Worm (Caenorhabditis elegans) whole organism, late embryonic: ENCODE results near the gene M28.10.

ENCODE experiments used
- K02D7.2 ChIP-seq: sonication (generic microtip); optimal IDR thresholded peaks from 2 replicates; lab custom pipeline; 2017; ENCODE audit warnings: mild to moderate bottlenecking, missing genetic modification characterization, missing compliant biosample characterization
- K09A11.1 ChIP-seq: sonication (generic microtip); optimal IDR thresholded peaks from 2 replicates; lab custom pipeline; 2017; ENCODE audit warnings: antibody characterized with exemption, mild to moderate bottlenecking, missing genetic modification characterization, missing compliant biosample characterization; ENCODE audit not compliant: insufficient read depth
- Y22D7AL.16 ChIP-seq: sonication (generic microtip); optimal IDR thresholded peaks from 2 replicates; lab custom pipeline; 2016; ENCODE audit warnings: missing genetic modification characterization, missing compliant biosample characterization
- ahr-1 ChIP-seq: sonication (generic microtip); optimal IDR thresholded peaks from 2 replicates; lab custom pipeline; 2016; ENCODE audit warnings: missing genetic modification characterization, missing compliant biosample characterization
- ceh-18 ChIP-seq: sonication (generic microtip); optimal IDR thresholded peaks from 2 replicates; lab custom pipeline; 2016; ENCODE audit warnings: missing genetic modification characterization, missing compliant biosample characterization
- ceh-19 ChIP-seq: fragments of 200-800 bp; sonication (Bioruptor generic); optimal IDR thresholded peaks from 2 replicates; lab custom pipeline; 2018; ENCODE audit warnings: mild to moderate bottlenecking, missing genetic modification characterization, missing compliant biosample characterization
- ceh-2 ChIP-seq: sonication (generic microtip); optimal IDR thresholded peaks from 2 replicates; lab custom pipeline; 2016; ENCODE audit warnings: missing genotype, missing genetic modification characterization, missing compliant biosample characterization
- ceh-22 ChIP-seq: sonication (generic microtip); optimal IDR thresholded peaks from 2 replicates; lab custom pipeline; 2017; ENCODE audit warnings: missing biosample characterization, missing genetic modification characterization
- ceh-24 ChIP-seq: sonication (generic microtip); optimal IDR thresholded peaks from 2 replicates; lab custom pipeline; 2016; ENCODE audit warnings: mild to moderate bottlenecking, missing genetic modification characterization, missing compliant biosample characterization
- dmd-4 ChIP-seq: sonication (generic microtip); optimal IDR thresholded peaks from 2 replicates; lab custom pipeline; 2016; ENCODE audit warnings: borderline replicate concordance, missing genetic modification characterization, missing compliant biosample characterization
- dve-1 ChIP-seq: sonication (generic microtip); optimal IDR thresholded peaks from 2 replicates; lab custom pipeline; 2017; ENCODE audit warnings: antibody characterized with exemption, mild to moderate bottlenecking, missing genetic modification characterization, missing compliant biosample characterization
- elt-4 ChIP-seq: sonication (generic microtip); optimal IDR thresholded peaks from 2 replicates; lab custom pipeline; 2016; ENCODE audit warnings: missing genetic modification characterization, missing compliant biosample characterization
- ets-4 ChIP-seq: sonication (generic microtip); optimal IDR thresholded peaks from 2 replicates; lab custom pipeline; 2016; ENCODE audit warnings: missing genetic modification characterization, missing compliant biosample characterization
- eyg-1 ChIP-seq: sonication (generic microtip); optimal IDR thresholded peaks from 2 replicates; lab custom pipeline; 2016; ENCODE audit warnings: missing genotype, missing genetic modification characterization, missing compliant biosample characterization
- fax-1 ChIP-seq: sonication (generic microtip); optimal IDR thresholded peaks from 2 replicates; lab custom pipeline; 2016; ENCODE audit warnings: missing genotype, missing genetic modification characterization, missing compliant biosample characterization
- fkh-6 ChIP-seq: sonication (generic microtip); optimal IDR thresholded peaks from 2 replicates; lab custom pipeline; 2016; ENCODE audit warnings: missing genetic modification characterization, missing compliant biosample characterization
- gmeb-2 ChIP-seq: sonication (generic microtip); optimal IDR thresholded peaks from 2 replicates; lab custom pipeline; 2016; ENCODE audit warnings: missing genetic modification characterization, inconsistent platforms, missing compliant biosample characterization
- hlh-13 ChIP-seq: fragments of 200-800 bp; sonication (Bioruptor generic); optimal IDR thresholded peaks from 2 replicates; lab custom pipeline; 2018; ENCODE audit warnings: mild to moderate bottlenecking, missing genetic modification characterization, missing compliant biosample characterization
- hlh-15 ChIP-seq: sonication (generic microtip); optimal IDR thresholded peaks from 2 replicates; lab custom pipeline; 2016; ENCODE audit warnings: missing genetic modification characterization, missing compliant biosample characterization
- hlh-6 ChIP-seq: sonication (generic microtip); optimal IDR thresholded peaks from 2 replicates; lab custom pipeline; 2016; ENCODE audit warnings: missing genotype, missing genetic modification characterization, missing compliant biosample characterization
- lim-6 ChIP-seq: sonication (generic microtip); optimal IDR thresholded peaks from 2 replicates; lab custom pipeline; 2016; ENCODE audit warnings: missing genetic modification characterization, missing compliant biosample characterization
- lin-11 ChIP-seq: fragments of 200-800 bp; sonication (Bioruptor generic); optimal IDR thresholded peaks from 2 replicates; lab custom pipeline; 2018; ENCODE audit warnings: mild to moderate bottlenecking, missing genetic modification characterization, missing compliant biosample characterization
- madf-2 ChIP-seq: sonication (generic microtip); optimal IDR thresholded peaks from 2 replicates; lab custom pipeline; 2017; ENCODE audit warnings: missing genetic modification characterization, missing compliant biosample characterization
- mec-3 ChIP-seq: sonication (generic microtip); optimal IDR thresholded peaks from 2 replicates; lab custom pipeline; 2016; ENCODE audit warnings: borderline replicate concordance, missing genetic modification characterization, missing compliant biosample characterization
- nfya-1 ChIP-seq: sonication (generic microtip); optimal IDR thresholded peaks from 2 replicates; lab custom pipeline; 2017; ENCODE audit warnings: missing genetic modification characterization, mild to moderate bottlenecking, missing compliant biosample characterization, antibody characterized with exemption, moderate library complexity
- nhr-11 ChIP-seq: fragments of 150-350 bp; optimal IDR thresholded peaks from 2 replicates; lab custom pipeline; 2014; ENCODE audit warnings: missing biosample characterization, missing genetic modification characterization
- nhr-232 ChIP-seq: sonication (generic microtip); optimal IDR thresholded peaks from 2 replicates; lab custom pipeline; 2016; ENCODE audit warnings: missing genetic modification characterization, missing compliant biosample characterization
- npax-4 ChIP-seq: sonication (generic microtip); optimal IDR thresholded peaks from 2 replicates; lab custom pipeline; 2016; ENCODE audit warnings: missing genetic modification characterization, missing compliant biosample characterization
- odd-2 ChIP-seq: sonication (generic microtip); optimal IDR thresholded peaks from 2 replicates; lab custom pipeline; 2017; ENCODE audit warnings: antibody characterized with exemption, mild to moderate bottlenecking, missing genetic modification characterization, missing compliant biosample characterization
- pat-9 ChIP-seq: fragments of 200-800 bp; sonication (Bioruptor generic); optimal IDR thresholded peaks from 2 replicates; lab custom pipeline; 2018; ENCODE audit warnings: mild to moderate bottlenecking, missing genetic modification characterization, moderate library complexity, missing compliant biosample characterization
- pax-1 ChIP-seq: fragments of 150-350 bp; optimal IDR thresholded peaks from 2 replicates; lab custom pipeline; 2014; ENCODE audit warnings: missing biosample characterization, missing genetic modification characterization
- pha-4 ChIP-seq: fragments of 150-350 bp; optimal IDR thresholded peaks from 2 replicates; lab custom pipeline; 2018; ENCODE audit warnings: missing biosample characterization, missing genetic modification reagents, missing genetic modification characterization
- pros-1 ChIP-seq: fragments of 150-350 bp; optimal IDR thresholded peaks from 2 replicates; lab custom pipeline; 2014; ENCODE audit warnings: missing biosample characterization, missing genetic modification reagents, missing genetic modification characterization
- rnt-1 ChIP-seq: sonication (generic microtip); optimal IDR thresholded peaks from 2 replicates; lab custom pipeline; 2016; ENCODE audit warnings: missing genetic modification characterization, missing compliant biosample characterization
- sox-2 ChIP-seq: fragments of 200-800 bp; sonication (Bioruptor generic); IDR thresholded peaks from 2 replicates; pipeline ENCODE4 v1.3.6; 2022; ENCODE audit warnings: missing genetic modification reagents, missing genetic modification characterization, missing compliant biosample characterization
- sox-4 ChIP-seq: sonication (generic microtip); optimal IDR thresholded peaks from 2 replicates; lab custom pipeline; 2017; ENCODE audit warnings: mild to moderate bottlenecking, missing genetic modification characterization, inconsistent platforms, missing compliant biosample characterization
- syd-9 ChIP-seq: sonication (generic microtip); optimal IDR thresholded peaks from 2 replicates; lab custom pipeline; 2016; ENCODE audit warnings: mild to moderate bottlenecking, missing genetic modification characterization, moderate library complexity, missing compliant biosample characterization
- tbx-2 ChIP-seq: sonication (generic microtip); optimal IDR thresholded peaks from 2 replicates; lab custom pipeline; 2016; ENCODE audit warnings: missing genetic modification characterization, missing compliant biosample characterization
- tbx-7 ChIP-seq: sonication (generic microtip); optimal IDR thresholded peaks from 2 replicates; lab custom pipeline; 2016; ENCODE audit warnings: missing genotype, missing genetic modification characterization, missing compliant biosample characterization
- unc-3 ChIP-seq, 2 experiments: fragments of 200-800 bp in 1 of 2; sonication (Bioruptor generic) in 1 of 2; sonication (generic microtip) in 1 of 2; conservative IDR thresholded peaks in 1 of 2; optimal IDR thresholded peaks in 1 of 2; 2 replicates each; pipeline versions ENCODE4 v1.3.6 to Lab custom; 2016 to 2022; ENCODE audit warnings: missing compliant biosample characterization in 2 of 2, missing genetic modification characterization in 2 of 2, missing genetic modification reagents in 1 of 2
- unc-55 ChIP-seq: sonication (generic microtip); optimal IDR thresholded peaks from 2 replicates; lab custom pipeline; 2017; ENCODE audit warnings: missing biosample characterization, missing genetic modification reagents, missing genetic modification characterization

The M28.10 gene

DNA sequence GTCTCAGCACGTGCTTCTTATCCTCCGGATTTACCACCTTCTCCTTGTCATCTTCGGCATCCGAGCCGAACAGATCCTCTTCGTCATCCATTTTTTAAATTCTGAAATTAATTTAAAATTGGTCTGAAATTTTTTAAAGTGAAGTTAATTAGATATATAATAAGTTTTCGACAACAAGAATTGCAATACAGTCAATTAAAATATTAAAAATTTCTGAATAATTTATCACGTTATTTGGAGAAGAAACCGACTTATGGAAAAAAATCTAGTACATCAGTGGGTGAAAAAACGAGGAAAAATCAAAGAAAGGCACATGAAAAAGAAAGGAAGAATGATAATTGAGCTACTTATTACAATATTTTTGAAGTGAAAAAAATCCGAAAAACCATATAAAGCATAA, 41.8 kb upstream of the M28.10 start, which contains the start of gene taf-13:
TSS of gene taf-13 (minus strand) at position 101 of the 400 bp plus-strand sequence.
- TF ChIP-seq lin-11, result no peak
- TF ChIP-seq pros-1, result no peak
- TF ChIP-seq npax-4 (tag; lab: Kevin White, UChicago), result no peak
- TF ChIP-seq tbx-7 (tag; lab: Kevin White, UChicago), result no peak
- no peak for TF ChIP-seq dmd-4 (tag; lab: Kevin White, UChicago)
- TF ChIP-seq elt-4, result no peak
- no peak for TF ChIP-seq nhr-11 (tag; lab: Kevin White, UChicago)
- no peak for TF ChIP-seq ceh-18
- no peak for TF ChIP-seq sox-2
- TF ChIP-seq tbx-2 (tag; lab: Kevin White, UChicago), result no peak
- TF ChIP-seq pax-1 (tag; lab: Kevin White, UChicago), result no peak
- no peak for TF ChIP-seq fkh-6
- no peak for TF ChIP-seq madf-2
- TF ChIP-seq gmeb-2 (tag; lab: Kevin White, UChicago), result no peak
- TF ChIP-seq unc-55, result no peak

DNA sequence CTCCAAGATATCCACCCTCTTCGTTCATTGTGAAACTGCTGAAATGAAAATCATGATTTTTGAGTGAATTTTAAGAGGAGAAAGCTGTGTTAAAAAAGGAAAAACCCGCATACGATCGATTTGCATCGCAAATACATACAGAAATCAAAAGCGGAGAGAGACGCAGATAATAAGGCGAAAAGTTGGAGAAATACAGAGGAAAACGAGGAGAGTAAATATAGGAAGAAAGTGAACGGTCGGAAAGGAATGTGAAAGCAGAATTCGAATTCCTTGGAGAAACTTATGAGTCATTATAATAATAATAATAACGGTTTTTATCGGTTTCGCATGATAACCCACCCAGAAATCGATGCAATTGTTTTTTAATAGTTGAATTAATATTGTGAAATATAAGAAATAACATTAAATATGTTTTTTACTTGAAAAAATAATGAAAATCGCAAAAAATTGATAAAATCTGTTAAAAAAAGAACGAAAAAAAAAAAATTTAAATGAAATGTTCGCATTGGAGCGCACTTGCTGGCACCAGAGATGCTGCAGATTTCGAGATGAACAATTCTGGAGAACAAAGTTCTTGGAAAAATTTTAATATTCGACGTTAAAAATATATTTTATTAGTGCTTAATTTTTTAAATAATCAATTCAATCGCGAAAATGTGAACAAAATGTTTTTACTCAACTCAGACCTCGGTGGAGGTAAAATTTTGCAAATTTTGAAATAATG, 39.9 kb upstream of the M28.10 start, which contains the start of gene ccm-3:
TSS of gene ccm-3 (minus strand) at position 38 of the 724 bp plus-strand sequence.
- no peak for TF ChIP-seq gmeb-2 (tag; lab: Kevin White, UChicago)
- TF ChIP-seq elt-4, result no peak
- TF ChIP-seq nfya-1 (tag; lab: Kevin White, UChicago), result peak; percentile 21
- TF ChIP-seq K02D7.2 (tag; lab: Kevin White, UChicago), result no peak
- no peak for TF ChIP-seq ceh-24 (tag; lab: Kevin White, UChicago)
- TF ChIP-seq lim-6 (tag; lab: Kevin White, UChicago), result no peak
- TF ChIP-seq, all 69 proteins: peak for 1

DNA sequence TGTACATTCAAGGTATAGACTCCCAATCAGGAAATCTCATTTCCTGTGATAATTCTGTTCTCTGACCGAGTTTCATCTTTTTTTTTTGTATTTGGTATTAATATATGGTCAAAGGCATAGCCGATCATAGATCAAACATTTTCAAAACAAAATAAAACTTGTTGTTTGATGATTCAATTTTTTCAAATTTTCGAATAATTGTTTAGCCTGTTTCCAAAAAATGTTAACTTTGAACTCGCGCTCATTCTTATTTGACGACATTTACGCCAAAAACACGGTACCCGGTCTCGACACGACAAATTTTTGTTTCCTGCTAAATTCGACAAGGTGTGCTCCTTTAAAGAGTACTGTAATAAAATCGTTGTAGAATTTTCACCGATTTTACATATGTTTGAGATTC, 38.5 kb upstream of the M28.10 start:
- TF ChIP-seq K09A11.1, result no peak
- TF ChIP-seq, all 69 proteins: peak for 0

DNA sequence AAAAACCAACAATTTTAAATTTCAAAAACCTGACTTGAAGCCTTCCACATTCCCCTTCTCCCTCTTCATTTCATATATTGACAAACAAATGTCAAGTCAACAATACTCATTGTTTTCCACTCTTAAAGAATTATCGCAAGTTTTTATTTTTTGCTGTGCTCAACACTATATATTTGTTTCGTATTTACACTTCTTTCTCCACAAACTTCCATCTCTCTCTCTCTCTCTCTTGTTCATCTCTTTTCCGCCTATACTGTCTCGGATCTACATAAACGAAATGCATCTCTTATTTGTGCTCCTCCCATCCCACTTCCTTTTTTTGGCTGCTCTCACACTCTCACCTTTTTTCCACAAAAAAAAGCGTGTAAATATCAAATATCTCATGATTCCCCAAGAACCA, 34.6 kb upstream of the M28.10 start, which contains the start of gene C14A4.12:
TSS of gene C14A4.12 (plus strand) at position 301 of the 400 bp plus-strand sequence.
- TF ChIP-seq sox-4 (no peak), eyg-1 (tag; lab: Kevin White, UChicago) (no peak), madf-2 (no peak), hlh-6 (tag; lab: Kevin White, UChicago) (no peak), nhr-232 (no peak), syd-9 (tag; lab: Kevin White, UChicago) (no peak), rnt-1 (tag; lab: Kevin White, UChicago) (no peak), ahr-1 (tag; lab: Kevin White, UChicago) (no peak), fkh-6 (no peak), lim-6 (tag; lab: Kevin White, UChicago) (no peak), K09A11.1 (no peak), pha-4 (tag; lab: Kevin White, UChicago) (no peak), ets-4 (no peak)

DNA sequence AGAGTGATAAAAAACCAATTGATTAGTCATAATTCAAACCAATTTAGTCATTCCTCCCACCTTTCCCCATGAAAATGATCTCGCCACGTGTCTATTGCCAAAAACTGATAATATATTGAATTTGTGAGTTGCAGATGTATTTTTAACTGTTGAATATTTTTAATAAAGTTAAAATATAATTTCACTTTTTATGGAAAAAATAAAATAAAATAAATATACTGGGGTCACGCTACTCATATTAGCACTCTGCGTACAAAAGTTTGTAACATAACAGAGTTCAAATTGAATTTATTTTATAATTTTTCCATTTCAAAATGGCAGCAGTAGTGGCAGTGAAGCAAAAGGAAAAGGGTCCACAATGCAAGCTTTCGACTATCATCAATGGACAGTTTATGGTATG, 29.2 kb upstream of the M28.10 start, which contains the start of gene C14A4.13:
TSS of gene C14A4.13 (plus strand) at position 301 of the 400 bp plus-strand sequence.
- no peak for TF ChIP-seq pros-1

DNA sequence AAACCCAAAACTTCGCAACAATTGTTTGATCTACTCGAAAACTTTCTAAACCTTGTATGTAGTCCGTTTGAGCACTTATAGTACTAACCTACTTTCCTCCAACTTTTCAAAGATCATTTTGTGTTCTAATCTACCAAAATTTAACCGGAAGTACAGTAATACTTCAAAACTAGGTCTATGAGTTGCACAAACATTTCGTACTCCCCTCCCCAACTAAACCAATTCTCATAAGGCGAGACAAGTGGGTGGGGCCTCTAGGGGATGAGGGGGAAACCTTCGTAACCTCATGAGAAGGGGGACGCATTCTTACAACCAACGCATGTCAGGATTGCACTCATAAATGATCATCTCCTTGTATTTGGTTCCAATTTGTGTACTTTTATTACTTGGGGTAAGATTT, 25.4 kb upstream of the M28.10 start, which contains the start of gene cutl-9:
TSS of gene cutl-9 (plus strand) at position 301 of the 400 bp plus-strand sequence.
- TF ChIP-seq Y22D7AL.16 (no peak), unc-3 (GFP tag; conservative IDR thresholded peaks at IDR 0.05; lab: Robert Waterston, UW) (no peak), unc-3 (tag; optimal IDR thresholded peaks at IDR 0.05; lab: Kevin White, UChicago) (no peak), hlh-13 (GFP tag; lab: Kevin White, UChicago) (no peak), K02D7.2 (tag; lab: Kevin White, UChicago) (no peak), ceh-19 (no peak), ceh-22 (tag; lab: Kevin White, UChicago) (no peak), mec-3 (no peak), fax-1 (tag; lab: Kevin White, UChicago) (no peak), odd-2 (tag; lab: Kevin White, UChicago) (no peak), nhr-232 (no peak), syd-9 (tag; lab: Kevin White, UChicago) (no peak), pat-9 (tag; lab: Kevin White, UChicago) (no peak), pax-1 (tag; lab: Kevin White, UChicago) (no peak), hlh-15 (tag; lab: Kevin White, UChicago) (no peak), ceh-2 (tag; lab: Kevin White, UChicago) (no peak), K09A11.1 (no peak), dve-1 (tag; lab: Kevin White, UChicago) (no peak), nfya-1 (tag; lab: Kevin White, UChicago) (no peak), fkh-6 (no peak)
